Worm (Caenorhabditis elegans) whole organism, L3 larva: ENCODE data around the gene Y54G2A.76.

Experiments used
- R02D3.7 ChIP-seq: fragments of 150-350 bp; optimal IDR thresholded peaks from 2 replicates; lab custom pipeline; 2014; ENCODE audit warnings: missing biosample characterization, missing genetic modification characterization
- aly-2 ChIP-seq: fragments of 150-350 bp; optimal IDR thresholded peaks from 2 replicates; lab custom pipeline; 2014; ENCODE audit warnings: missing biosample characterization, missing genetic modification characterization
- ama-1 ChIP-seq: fragments of 150-350 bp; optimal IDR thresholded peaks from 2 replicates; lab custom pipeline; 2018
- ceh-16 ChIP-seq: sonication (generic microtip); optimal IDR thresholded peaks from 2 replicates; lab custom pipeline; 2017; ENCODE audit warnings: missing biosample characterization, missing genetic modification characterization
- ceh-28 ChIP-seq: fragments of 150-350 bp; optimal IDR thresholded peaks from 2 replicates; lab custom pipeline; 2014; ENCODE audit warnings: missing biosample characterization, missing genetic modification reagents, missing genetic modification characterization
- ceh-9 ChIP-seq: sonication (generic microtip); optimal IDR thresholded peaks from 2 replicates; lab custom pipeline; 2018; ENCODE audit warnings: missing biosample characterization, missing genetic modification characterization
- daf-12 ChIP-seq: fragments of 150-350 bp; optimal IDR thresholded peaks from 2 replicates; lab custom pipeline; 2014; ENCODE audit warnings: missing biosample characterization, missing genetic modification reagents, missing genetic modification characterization
- egl-5 ChIP-seq: fragments of 150-350 bp; optimal IDR thresholded peaks from 2 replicates; lab custom pipeline; 2017; ENCODE audit warnings: missing biosample characterization, missing genetic modification reagents, missing genetic modification characterization, inconsistent platforms
- elt-1 ChIP-seq: fragments of 150-350 bp; optimal IDR thresholded peaks from 2 replicates; lab custom pipeline; 2014; ENCODE audit warnings: missing biosample characterization, missing genetic modification characterization
- elt-2 ChIP-seq: sonication (generic microtip); optimal IDR thresholded peaks from 2 replicates; lab custom pipeline; 2016; ENCODE audit warnings: missing genetic modification reagents, mild to moderate bottlenecking, missing genetic modification characterization, missing compliant biosample characterization
- eor-1 ChIP-seq, 2 experiments: fragments of 150-350 bp; optimal IDR thresholded peaks; 2 replicates each; lab custom pipeline; 2014 to 2018; ENCODE audit warnings: missing biosample characterization in 2 of 2, missing genetic modification characterization in 2 of 2
- fkh-10 ChIP-seq: sonication (generic microtip); optimal IDR thresholded peaks from 2 replicates; lab custom pipeline; 2017; ENCODE audit warnings: missing biosample characterization, missing genetic modification reagents, missing genetic modification characterization
- fkh-2 ChIP-seq: fragments of 150-350 bp; optimal IDR thresholded peaks from 2 replicates; lab custom pipeline; 2014; ENCODE audit warnings: missing biosample characterization, missing genetic modification reagents, missing genetic modification characterization
- fos-1 ChIP-seq: fragments of 150-350 bp; optimal IDR thresholded peaks from 2 replicates; lab custom pipeline; 2014; ENCODE audit warnings: missing biosample characterization, missing genetic modification characterization
- jun-1 ChIP-seq: fragments of 150-350 bp; optimal IDR thresholded peaks from 2 replicates; lab custom pipeline; 2014; ENCODE audit warnings: missing biosample characterization, missing genetic modification reagents, missing genetic modification characterization
- lin-15B ChIP-seq: fragments of 150-350 bp; optimal IDR thresholded peaks from 2 replicates; lab custom pipeline; 2014; ENCODE audit warnings: missing biosample characterization, missing genetic modification characterization
- lin-39 ChIP-seq: fragments of 150-350 bp; optimal IDR thresholded peaks from 2 replicates; lab custom pipeline; 2018; ENCODE audit warnings: missing biosample characterization, missing genetic modification reagents, missing genetic modification characterization
- mdl-1 ChIP-seq: fragments of 150-350 bp; optimal IDR thresholded peaks from 2 replicates; lab custom pipeline; 2014; ENCODE audit warnings: missing biosample characterization, missing genetic modification characterization
- mml-1 ChIP-seq: fragments of 150-350 bp; sonication (generic microtip); optimal IDR thresholded peaks from 3 replicates; lab custom pipeline; 2014; ENCODE audit warnings: missing biosample characterization, missing genetic modification characterization
- nfya-1 ChIP-seq: sonication (generic microtip); optimal IDR thresholded peaks from 2 replicates; lab custom pipeline; 2017; ENCODE audit warnings: missing genetic modification characterization, mild to moderate bottlenecking, missing compliant biosample characterization, antibody characterized with exemption, moderate library complexity; ENCODE audit not compliant: insufficient read depth
- nhr-12 ChIP-seq: fragments of 150-350 bp; optimal IDR thresholded peaks from 2 replicates; lab custom pipeline; 2014; ENCODE audit warnings: missing biosample characterization, missing genetic modification characterization
- nhr-23 ChIP-seq: fragments of 150-350 bp; optimal IDR thresholded peaks from 2 replicates; lab custom pipeline; 2014; ENCODE audit warnings: missing biosample characterization, missing genetic modification reagents, missing genetic modification characterization
- nhr-237 ChIP-seq: fragments of 150-350 bp; optimal IDR thresholded peaks from 2 replicates; lab custom pipeline; 2014; ENCODE audit warnings: missing biosample characterization, missing genetic modification characterization
- nhr-25 ChIP-seq: sonication (generic microtip); optimal IDR thresholded peaks from 2 replicates; lab custom pipeline; 2017; ENCODE audit warnings: missing biosample characterization, missing genetic modification characterization
- nhr-43 ChIP-seq: sonication (generic microtip); optimal IDR thresholded peaks from 2 replicates; lab custom pipeline; 2016; ENCODE audit warnings: mild to moderate bottlenecking, missing genetic modification characterization, missing compliant biosample characterization; ENCODE audit not compliant: poor library complexity, severe bottlenecking
- nhr-67 ChIP-seq: fragments of 150-350 bp; optimal IDR thresholded peaks from 2 replicates; lab custom pipeline; 2014; ENCODE audit warnings: missing biosample characterization, missing genetic modification characterization
- pha-4 ChIP-seq: fragments of 150-350 bp; optimal IDR thresholded peaks from 2 replicates; lab custom pipeline; 2014; ENCODE audit warnings: missing biosample characterization, missing genetic modification reagents, missing genetic modification characterization
- pqm-1 ChIP-seq: fragments of 150-350 bp; optimal IDR thresholded peaks from 2 replicates; lab custom pipeline; 2017; ENCODE audit warnings: missing biosample characterization, missing genetic modification characterization, inconsistent platforms
- sea-2 ChIP-seq: fragments of 150-350 bp; sonication (generic microtip); optimal IDR thresholded peaks from 4 replicates; lab custom pipeline; 2014; ENCODE audit warnings: missing biosample characterization, missing genetic modification reagents, missing genetic modification characterization
- snpc-4 ChIP-seq: fragments of 150-350 bp; optimal IDR thresholded peaks from 2 replicates; lab custom pipeline; 2014; ENCODE audit warnings: missing biosample characterization, missing genetic modification characterization
- unc-39 ChIP-seq: sonication (generic microtip); optimal IDR thresholded peaks from 4 replicates; lab custom pipeline; 2017; ENCODE audit warnings: missing biosample characterization, missing genetic modification characterization
- zag-1 ChIP-seq: fragments of 150-350 bp; optimal IDR thresholded peaks from 2 replicates; lab custom pipeline; 2014; ENCODE audit warnings: missing biosample characterization, missing genetic modification characterization
- ztf-11 ChIP-seq: fragments of 150-350 bp; optimal IDR thresholded peaks from 2 replicates; lab custom pipeline; 2014; ENCODE audit warnings: missing biosample characterization, missing genetic modification characterization
- ztf-4 ChIP-seq: fragments of 150-350 bp; optimal IDR thresholded peaks from 2 replicates; lab custom pipeline; 2014; ENCODE audit warnings: missing biosample characterization, missing genetic modification characterization

Y54G2A.76 gene

DNA sequence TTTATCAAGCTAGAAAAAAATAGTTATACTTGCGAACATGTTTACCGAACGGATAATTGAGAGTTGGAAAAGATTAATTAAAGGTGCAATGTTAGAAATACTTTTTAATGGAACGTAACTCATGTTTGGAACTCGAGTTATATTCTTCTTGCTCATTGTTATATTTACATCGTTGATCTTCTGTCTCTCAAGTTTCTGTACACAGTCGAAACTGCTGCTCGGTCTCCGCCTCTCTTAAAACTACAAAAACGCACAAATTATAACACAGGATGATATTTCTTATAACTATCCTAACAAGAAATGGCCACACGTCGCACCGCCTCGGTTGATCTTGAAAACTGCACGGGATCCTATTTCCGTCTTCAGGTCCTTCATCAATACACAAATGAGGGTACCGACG is 25.3 kb downstream of the Y54G2A.76 start, which contains the start of gene pudl-2:
TSS of gene pudl-2 (plus strand) at position 301 of the 400 bp plus-strand sequence.
- no peak for TF ChIP-seq mdl-1 (tag; lab: Kevin White, UChicago)
- no peak for TF ChIP-seq elt-1
- TF ChIP-seq lin-39, result no peak
- no peak for TF ChIP-seq fkh-2
- TF ChIP-seq snpc-4 (tag; lab: Kevin White, UChicago), result no peak
- no peak for TF ChIP-seq unc-39
- no peak for TF ChIP-seq nhr-25 (tag; lab: Kevin White, UChicago)
- TF ChIP-seq fkh-10 (GFP tag; lab: Kevin White, UChicago), result no peak
- no peak for TF ChIP-seq egl-5 (tag; lab: Kevin White, UChicago)
- TF ChIP-seq daf-12, result no peak
- TF ChIP-seq pha-4, result no peak
- no peak for TF ChIP-seq jun-1 (tag; lab: Kevin White, UChicago)
- no peak for TF ChIP-seq nhr-23 (tag; lab: Kevin White, UChicago)

DNA sequence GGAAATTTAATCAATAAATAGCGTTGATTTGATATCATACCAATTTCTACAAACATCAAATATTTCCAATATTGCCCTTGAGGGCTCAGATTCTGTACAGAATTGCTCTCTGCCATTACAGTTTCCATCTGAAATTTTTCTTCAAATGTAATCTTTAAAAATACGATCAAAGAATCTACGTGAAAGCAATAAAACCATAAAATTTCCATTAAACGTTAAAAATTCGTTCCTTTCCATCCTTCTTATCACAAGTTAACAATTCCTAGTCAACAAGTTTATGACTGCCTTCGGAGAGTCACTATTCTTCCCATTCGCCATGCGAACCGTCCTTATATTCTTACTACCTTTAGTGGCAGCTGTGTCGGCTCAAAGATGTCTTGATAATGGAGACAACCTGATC is 26.2 kb downstream of the Y54G2A.76 start, which contains the start of gene clec-82:
TSS of gene clec-82 (plus strand) at position 301 of the 400 bp plus-strand sequence.
- no peak for TF ChIP-seq pqm-1 (tag; lab: Kevin White, UChicago)
- TF ChIP-seq nhr-237 (tag; lab: Kevin White, UChicago), result no peak
- no peak for TF ChIP-seq ceh-16 (tag; lab: Kevin White, UChicago)
- no peak for TF ChIP-seq nhr-23 (tag; lab: Kevin White, UChicago)
- no peak for TF ChIP-seq mdl-1 (tag; lab: Kevin White, UChicago)
- no peak for TF ChIP-seq ama-1 (lab: Kevin White, UChicago)
- TF ChIP-seq nhr-12 (tag; lab: Kevin White, UChicago), result no peak
- TF ChIP-seq elt-1, result no peak
- TF ChIP-seq jun-1 (tag; lab: Kevin White, UChicago), result no peak
- TF ChIP-seq ztf-11 (tag; lab: Kevin White, UChicago), result no peak
- no peak for TF ChIP-seq fkh-2
- TF ChIP-seq unc-39, result no peak
- TF ChIP-seq aly-2, result no peak
- no peak for TF ChIP-seq fos-1 (tag; lab: Kevin White, UChicago)
- TF ChIP-seq ztf-4, result no peak
- no peak for TF ChIP-seq snpc-4 (tag; lab: Kevin White, UChicago)
- TF ChIP-seq zag-1 (tag; lab: Kevin White, UChicago), result no peak
- TF ChIP-seq, all 47 proteins: peak for 0

DNA sequence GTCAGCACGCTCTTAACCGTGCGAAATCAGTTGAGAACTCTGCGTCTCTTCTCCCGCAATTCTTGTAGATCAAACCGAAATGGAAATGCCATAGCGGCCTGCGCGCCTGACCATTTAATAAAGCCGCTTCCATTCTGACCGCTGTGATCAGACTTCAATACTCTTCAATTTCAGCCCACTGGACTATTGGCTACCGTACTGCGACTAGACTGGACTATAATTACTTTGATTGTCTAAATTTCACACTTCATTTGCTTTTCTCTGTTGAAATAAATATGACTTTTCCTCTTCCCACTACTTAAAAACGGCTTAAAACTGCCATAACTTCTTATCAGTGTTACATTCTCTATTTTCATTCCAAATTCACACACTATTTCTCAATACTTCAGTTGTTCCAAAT is 29.1 kb downstream of the Y54G2A.76 start, which contains the start of gene Y54G2A.7:
TSS of gene Y54G2A.7 (plus strand) at position 301 of the 400 bp plus-strand sequence.
- TF ChIP-seq nhr-237 (tag; lab: Kevin White, UChicago) (no peak), elt-2 (tag; lab: Kevin White, UChicago) (peak; percentile 19)

DNA sequence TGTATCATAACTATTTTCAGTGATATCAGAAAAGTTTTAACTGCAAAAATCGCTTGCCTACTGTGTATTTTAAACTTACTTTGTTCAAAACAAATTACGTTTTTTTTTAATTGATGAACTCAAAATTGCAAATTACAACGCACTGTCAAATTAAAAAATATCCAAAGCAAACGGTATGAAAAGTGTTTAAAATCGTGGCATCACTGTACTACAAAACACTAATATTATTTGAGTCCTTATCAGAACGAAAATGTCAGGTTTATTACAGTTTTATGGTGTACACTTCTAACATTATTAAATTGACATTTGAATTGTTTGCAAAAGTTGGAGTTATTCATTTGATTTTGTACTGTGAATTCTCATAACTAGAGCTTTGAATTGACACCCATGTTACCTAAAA is 32.0 kb downstream of the Y54G2A.76 start, which contains the start of gene clec-83:
TSS of gene clec-83 (minus strand) at position 213 of the 400 bp plus-strand sequence.
- TF ChIP-seq pha-4, result peak; percentile 28
- TF ChIP-seq mml-1 (tag; lab: Kevin White, UChicago), result no peak
- peak; percentile 27 for TF ChIP-seq pqm-1 (tag; lab: Kevin White, UChicago)
- TF ChIP-seq nfya-1 (tag; lab: Kevin White, UChicago), result no peak
- TF ChIP-seq elt-2 (tag; lab: Kevin White, UChicago), result peak; percentile 55
- TF ChIP-seq, all 47 proteins: peak for 3

DNA sequence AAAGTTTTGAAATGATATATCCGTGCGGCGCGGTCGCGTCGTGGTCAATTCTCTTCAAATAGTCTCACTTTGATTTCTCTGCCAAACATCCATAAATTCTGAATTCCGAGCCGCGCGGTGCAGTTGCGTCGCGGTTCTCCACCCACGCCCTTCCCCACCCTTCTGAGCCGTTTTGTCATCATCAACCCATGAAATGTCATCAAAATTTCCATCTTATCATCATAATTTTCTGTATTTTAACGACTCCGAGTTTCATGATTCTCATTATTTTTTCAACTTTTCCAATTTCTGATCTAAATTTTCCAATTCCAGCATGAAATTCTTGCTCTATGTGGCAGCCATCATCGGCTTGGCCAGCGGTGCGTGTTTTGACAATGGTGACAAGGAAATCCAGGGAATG is 33.0 kb downstream of the Y54G2A.76 start, which contains the start of gene clec-84:
TSS of gene clec-84 (plus strand) at position 301 of the 400 bp plus-strand sequence.
- TF ChIP-seq lin-15B (tag; lab: Kevin White, UChicago), result no peak
- TF ChIP-seq elt-2 (tag; lab: Kevin White, UChicago), result peak; percentile 2

DNA sequence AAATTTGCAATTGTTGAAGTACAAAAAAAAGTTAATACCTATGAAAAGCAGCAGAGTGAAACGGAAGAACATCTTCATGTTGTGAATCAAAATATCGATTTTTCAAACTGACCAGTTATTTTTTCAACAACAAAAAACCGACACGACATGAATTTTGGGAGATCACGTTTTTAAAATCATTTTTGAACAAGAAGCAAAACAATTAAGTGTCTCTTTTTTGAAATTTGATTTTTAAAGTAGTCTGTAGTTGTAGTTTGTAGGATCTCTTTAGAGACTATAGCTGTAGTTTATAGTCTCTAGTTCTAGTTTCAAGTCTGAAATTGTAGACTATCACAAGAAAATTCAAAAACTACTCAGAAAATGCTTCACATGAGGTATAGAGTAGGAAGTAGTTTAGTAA is 34.7 kb downstream of the Y54G2A.76 start, which contains the start of gene Y54G2A.15:
TSS of gene Y54G2A.15 (minus strand) at position 101 of the 400 bp plus-strand sequence.
- TF ChIP-seq R02D3.7 (no peak), pha-4 (no peak), eor-1 (tag; optimal IDR thresholded peaks at IDR 0.05; lab: Kevin White, UChicago) (no peak), ceh-28 (tag; lab: Kevin White, UChicago) (no peak), lin-15B (tag; lab: Kevin White, UChicago) (no peak), nhr-43 (no peak), elt-2 (tag; lab: Kevin White, UChicago) (no peak), aly-2 (no peak), sea-2 (GFP tag; lab: Kevin White, UChicago) (no peak), nhr-237 (tag; lab: Kevin White, UChicago) (no peak), unc-39 (no peak), ceh-9 (no peak), nhr-67 (tag; lab: Kevin White, UChicago) (no peak), fkh-2 (no peak), mml-1 (tag; lab: Kevin White, UChicago) (no peak), ama-1 (lab: Kevin White, UChicago) (no peak), ceh-16 (tag; lab: Kevin White, UChicago) (no peak)
